Worm (Caenorhabditis elegans) whole organism, early embryonic: Measurements from ENCODE around the gene fbxa-215.
A peak's percentile ranks its signal among the peaks of the same experiment; 100 is the strongest.
"Not testable (repeated sequence)": the region's sequence is repeated elsewhere in the genome, so short reads cannot be mapped to it uniquely, and the experiment has no call there.

Experiments
- B0310.2 ChIP-seq: sonication (generic microtip); optimal IDR thresholded peaks from 2 replicates; lab custom pipeline; 2016; ENCODE audit warnings: mild to moderate bottlenecking, missing genetic modification characterization, missing compliant biosample characterization
- F13C5.2 ChIP-seq: sonication (generic microtip); optimal IDR thresholded peaks from 2 replicates; lab custom pipeline; 2017; ENCODE audit warnings: mild to moderate bottlenecking, missing genetic modification characterization, inconsistent platforms, missing compliant biosample characterization
- aly-1 ChIP-seq: sonication (generic microtip); optimal IDR thresholded peaks from 2 replicates; lab custom pipeline; 2016; ENCODE audit warnings: missing genetic modification characterization, missing compliant biosample characterization
- ama-1 ChIP-seq: fragments of 150-350 bp; optimal IDR thresholded peaks from 2 replicates; lab custom pipeline; 2014
- ceh-13 ChIP-seq: fragments of 200-800 bp; sonication (Bioruptor generic); optimal IDR thresholded peaks from 2 replicates; lab custom pipeline; 2018; ENCODE audit warnings: mild to moderate bottlenecking, missing genetic modification characterization, missing compliant biosample characterization
- flt-1 ChIP-seq: fragments of 200-800 bp; sonication (Bioruptor generic); IDR thresholded peaks from 2 replicates; pipeline ENCODE4 v1.3.6; 2022; ENCODE audit warnings: missing genetic modification characterization, missing compliant biosample characterization
- hmbx-1 ChIP-seq: sonication (generic microtip); optimal IDR thresholded peaks from 2 replicates; lab custom pipeline; 2016; ENCODE audit warnings: mild to moderate bottlenecking, missing genetic modification characterization, missing compliant biosample characterization
- hmg-4 ChIP-seq: fragments of 200-800 bp; sonication (Bioruptor generic); optimal IDR thresholded peaks from 2 replicates; lab custom pipeline; 2018; ENCODE audit warnings: mild to moderate bottlenecking, missing genetic modification characterization, missing compliant biosample characterization
- hnd-1 ChIP-seq: sonication (generic microtip); optimal IDR thresholded peaks from 2 replicates; lab custom pipeline; 2016; ENCODE audit warnings: missing genetic modification characterization, missing compliant biosample characterization
- pes-1 ChIP-seq: fragments of 200-800 bp; sonication (Bioruptor generic); IDR thresholded peaks from 2 replicates; pipeline ENCODE4 v1.3.6; 2022; ENCODE audit warnings: missing genetic modification reagents, missing genetic modification characterization, missing compliant biosample characterization
- sea-1 ChIP-seq: fragments of 200-800 bp; sonication (Bioruptor generic); conservative IDR thresholded peaks from 2 replicates; pipeline ENCODE4 v1.3.6; 2022; ENCODE audit warnings: missing genetic modification characterization, missing compliant biosample characterization
- tbx-11 ChIP-seq: fragments of 200-800 bp; sonication (Bioruptor generic); IDR thresholded peaks from 2 replicates; pipeline ENCODE4 v1.3.6; 2022; ENCODE audit warnings: missing genetic modification characterization, missing compliant biosample characterization
- tbx-37 ChIP-seq: fragments of 200-800 bp; sonication (Bioruptor generic); conservative IDR thresholded peaks from 2 replicates; pipeline ENCODE4 v1.3.6; 2022; ENCODE audit warnings: missing genetic modification reagents, missing genetic modification characterization, missing compliant biosample characterization
- tra-4 ChIP-seq: sonication (generic microtip); optimal IDR thresholded peaks from 2 replicates; lab custom pipeline; 2017; ENCODE audit warnings: missing genetic modification characterization, missing compliant biosample characterization

- not testable (repeated sequence) for TF ChIP-seq tra-4 (tag; lab: Kevin White, UChicago); flt-1 (GFP tag; lab: Robert Waterston, UW); ama-1 (lab: Kevin White, UChicago); aly-1 (tag; lab: Kevin White, UChicago); hmg-4 (GFP tag; lab: Kevin White, UChicago); hnd-1; sea-1; tbx-37; tbx-11; ceh-13 (GFP tag; lab: Kevin White, UChicago); hmbx-1 (tag; lab: Kevin White, UChicago); F13C5.2 (tag; lab: Kevin White, UChicago); B0310.2 (tag; lab: Kevin White, UChicago)
- TF ChIP-seq pes-1 (GFP tag; lab: Robert Waterston, UW), result peak; percentile 55; the same call in 1 of the 2 replicates
These were observed 1.3 kb upstream of the fbxa-215 start for ce11 chrIV:13667975-13668374.
